Worm (Caenorhabditis elegans) whole organism, L2 larva: ENCODE measurements around the gene F11G11.13.

Experiments used
- C34F6.9 ChIP-seq: fragments of 150-350 bp; optimal IDR thresholded peaks from 2 replicates; lab custom pipeline; 2014; ENCODE audit warnings: missing biosample characterization, missing genetic modification characterization
- Y55F3AM.14 ChIP-seq: fragments of 200-800 bp; sonication (Bioruptor generic); optimal IDR thresholded peaks from 2 replicates; lab custom pipeline; 2018; ENCODE audit warnings: mild to moderate bottlenecking, missing genetic modification characterization, missing compliant biosample characterization
- ZK546.5 ChIP-seq: sonication (generic microtip); optimal IDR thresholded peaks from 2 replicates; lab custom pipeline; 2017; ENCODE audit warnings: missing biosample characterization, missing genetic modification characterization
- aly-2 ChIP-seq: fragments of 150-350 bp; optimal IDR thresholded peaks from 2 replicates; lab custom pipeline; 2014; ENCODE audit warnings: missing biosample characterization, missing genetic modification characterization
- ama-1 ChIP-seq: fragments of 150-350 bp; optimal IDR thresholded peaks from 2 replicates; lab custom pipeline; 2018; ENCODE audit warnings: inconsistent platforms
- blmp-1 ChIP-seq: sonication (generic microtip); optimal IDR thresholded peaks from 2 replicates; lab custom pipeline; 2017; ENCODE audit warnings: missing genetic modification characterization, mild to moderate bottlenecking, missing compliant biosample characterization, antibody characterized with exemption, moderate library complexity; ENCODE audit not compliant: insufficient read depth
- ceh-16 ChIP-seq: fragments of 150-350 bp; optimal IDR thresholded peaks from 2 replicates; lab custom pipeline; 2014; ENCODE audit warnings: missing biosample characterization, missing genetic modification characterization
- ceh-82 ChIP-seq: fragments of 150-350 bp; optimal IDR thresholded peaks from 2 replicates; lab custom pipeline; 2014; ENCODE audit warnings: missing biosample characterization, missing genetic modification characterization
- crh-2 ChIP-seq: sonication (generic microtip); optimal IDR thresholded peaks from 2 replicates; lab custom pipeline; 2017; ENCODE audit warnings: missing biosample characterization, missing genetic modification characterization
- egl-27 ChIP-seq: sonication (generic microtip); optimal IDR thresholded peaks from 3 replicates; lab custom pipeline; 2017; ENCODE audit warnings: missing biosample characterization, missing genetic modification reagents, missing genetic modification characterization
- fos-1 ChIP-seq: fragments of 150-350 bp; optimal IDR thresholded peaks from 2 replicates; lab custom pipeline; 2014; ENCODE audit warnings: missing biosample characterization, missing genetic modification characterization
- gmeb-1 ChIP-seq: fragments of 150-350 bp; optimal IDR thresholded peaks from 2 replicates; lab custom pipeline; 2014; ENCODE audit warnings: missing biosample characterization, missing genetic modification characterization
- lin-39 ChIP-seq: fragments of 150-350 bp; optimal IDR thresholded peaks from 2 replicates; lab custom pipeline; 2014; ENCODE audit warnings: missing biosample characterization, missing genetic modification reagents, missing genetic modification characterization
- lsy-2 ChIP-seq, 2 experiments: fragments of 150-350 bp in 1 of 2; sonication (generic microtip) in 1 of 2; optimal IDR thresholded peaks; 2 replicates each; lab custom pipeline; 2014 to 2017; ENCODE audit warnings: missing biosample characterization in 2 of 2, missing genetic modification characterization in 2 of 2
- mbf-1 ChIP-seq: sonication (generic microtip); optimal IDR thresholded peaks from 2 replicates; lab custom pipeline; 2017; ENCODE audit warnings: missing biosample characterization, missing genetic modification characterization
- mdl-1 ChIP-seq, 2 experiments: fragments of 150-350 bp in 1 of 2; sonication (generic microtip) in 1 of 2; optimal IDR thresholded peaks; 2 replicates each; lab custom pipeline; 2017; ENCODE audit warnings: missing biosample characterization in 2 of 2, missing genetic modification characterization in 2 of 2
- nhr-11 ChIP-seq: fragments of 150-350 bp; optimal IDR thresholded peaks from 2 replicates; lab custom pipeline; 2014; ENCODE audit warnings: missing biosample characterization, missing genetic modification characterization
- nhr-129 ChIP-seq: fragments of 150-350 bp; optimal IDR thresholded peaks from 2 replicates; lab custom pipeline; 2014; ENCODE audit warnings: missing biosample characterization, missing genetic modification characterization
- nhr-21 ChIP-seq: fragments of 150-350 bp; optimal IDR thresholded peaks from 2 replicates; lab custom pipeline; 2014; ENCODE audit warnings: missing biosample characterization, missing genetic modification characterization
- nhr-23 ChIP-seq: fragments of 150-350 bp; optimal IDR thresholded peaks from 2 replicates; lab custom pipeline; 2014; ENCODE audit warnings: missing biosample characterization, missing genetic modification reagents, missing genetic modification characterization
- nhr-237 ChIP-seq: fragments of 150-350 bp; optimal IDR thresholded peaks from 2 replicates; lab custom pipeline; 2014; ENCODE audit warnings: missing biosample characterization, missing genetic modification characterization
- nhr-25 ChIP-seq: fragments of 150-350 bp; sonication (generic microtip); optimal IDR thresholded peaks from 3 replicates; lab custom pipeline; 2014; ENCODE audit warnings: missing biosample characterization, missing genetic modification characterization
- nhr-6 ChIP-seq: fragments of 150-350 bp; optimal IDR thresholded peaks from 2 replicates; lab custom pipeline; 2014; ENCODE audit warnings: missing biosample characterization, missing genetic modification characterization
- nhr-77 ChIP-seq: fragments of 150-350 bp; optimal IDR thresholded peaks from 2 replicates; lab custom pipeline; 2014; ENCODE audit warnings: missing biosample characterization, missing genetic modification characterization
- sem-4 ChIP-seq: fragments of 150-350 bp; optimal IDR thresholded peaks from 2 replicates; lab custom pipeline; 2014; ENCODE audit warnings: missing biosample characterization, missing genetic modification reagents, missing genetic modification characterization
- skn-1 ChIP-seq: sonication (generic microtip); optimal IDR thresholded peaks from 2 replicates; lab custom pipeline; 2017; ENCODE audit warnings: missing biosample characterization, missing genetic modification characterization
- sma-9 ChIP-seq, 2 experiments: fragments of 150-350 bp in 1 of 2; sonication (generic microtip) in 1 of 2; optimal IDR thresholded peaks; 2 replicates each; lab custom pipeline; 2014 to 2016; ENCODE audit warnings: missing genetic modification characterization in 2 of 2, mild to moderate bottlenecking in 1 of 2, missing biosample characterization in 1 of 2, missing compliant biosample characterization in 1 of 2, missing genetic modification reagents in 1 of 2, moderate library complexity in 1 of 2
- snpc-4 ChIP-seq: fragments of 150-350 bp; optimal IDR thresholded peaks from 2 replicates; lab custom pipeline; 2014; ENCODE audit warnings: missing biosample characterization, missing genetic modification characterization
- unc-55 ChIP-seq: fragments of 150-350 bp; sonication (generic microtip); optimal IDR thresholded peaks from 3 replicates; lab custom pipeline; 2014; ENCODE audit warnings: missing biosample characterization, missing genetic modification reagents, missing genetic modification characterization
- unc-62 ChIP-seq: fragments of 150-350 bp; optimal IDR thresholded peaks from 2 replicates; lab custom pipeline; 2014; ENCODE audit warnings: missing biosample characterization, missing genetic modification reagents, missing genetic modification characterization
- ztf-11 ChIP-seq: sonication (generic microtip); optimal IDR thresholded peaks from 2 replicates; lab custom pipeline; 2017; ENCODE audit warnings: missing biosample characterization, missing genetic modification characterization
- ztf-4 ChIP-seq: fragments of 150-350 bp; optimal IDR thresholded peaks from 2 replicates; lab custom pipeline; 2014; ENCODE audit warnings: missing biosample characterization, missing genetic modification characterization

The F11G11.13 gene

DNA sequence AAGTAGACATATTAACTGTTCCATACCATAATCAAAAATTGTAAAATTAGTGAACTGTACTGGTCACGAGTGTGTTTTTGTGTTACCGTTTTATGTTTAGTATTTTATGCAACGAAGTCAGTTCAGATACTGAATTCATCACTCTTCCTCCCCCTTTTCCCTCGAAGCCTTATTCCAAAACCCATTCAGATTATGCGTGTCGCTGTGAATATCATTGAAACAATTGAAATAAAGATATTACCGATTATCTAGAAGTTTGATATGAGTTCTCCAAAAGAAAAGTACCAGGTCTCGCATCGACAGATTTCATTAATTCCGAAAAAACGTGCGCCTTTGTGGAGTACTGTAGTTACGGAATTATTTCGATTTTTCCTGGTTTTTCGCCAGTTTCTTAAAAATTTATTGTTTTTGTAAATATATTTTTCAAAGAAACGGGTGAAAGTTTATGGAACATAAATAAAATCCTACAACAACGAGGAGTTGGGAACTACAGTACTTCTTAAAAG is 17.0 kb downstream of the F11G11.13 start:
- TF ChIP-seq nhr-77 (tag; lab: Kevin White, UChicago): no peak
- TF ChIP-seq aly-2 (tag; lab: Kevin White, UChicago): no peak
- TF ChIP-seq ama-1 (lab: Kevin White, UChicago): peak; percentile 59
- TF ChIP-seq ztf-11: no peak
- peak; percentile 35 for TF ChIP-seq ztf-4 (tag; lab: Kevin White, UChicago)
- no peak for TF ChIP-seq sem-4 (tag; lab: Kevin White, UChicago)
- TF ChIP-seq lin-39 (tag; lab: Kevin White, UChicago): no peak

DNA sequence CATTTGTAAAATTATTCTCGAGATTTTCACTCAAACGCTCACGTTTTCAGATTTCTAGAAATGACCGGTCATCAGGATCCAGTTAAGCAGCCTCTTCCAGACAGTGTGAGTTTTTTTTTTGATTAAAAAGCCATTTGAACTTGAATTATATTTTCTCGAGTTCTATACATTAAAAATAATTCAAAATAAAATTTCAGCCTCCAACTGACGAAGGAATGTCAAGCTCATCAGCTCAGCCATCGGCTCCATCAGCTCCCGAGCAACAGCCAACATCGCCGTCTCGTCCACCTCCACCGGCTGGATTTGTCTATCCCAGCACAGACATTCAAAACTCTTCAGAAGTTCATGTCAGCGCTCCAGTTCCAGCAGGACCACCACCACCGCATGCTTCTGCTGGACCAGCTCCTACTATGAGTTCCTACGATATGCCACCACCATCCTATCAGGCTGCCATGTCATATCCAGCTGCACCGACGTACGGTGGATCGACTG is 18.1 kb downstream of the F11G11.13 start, which contains the start of gene F11G11.5:
F11G11.5 (plus strand) TSS at position 51 of the 492 bp plus-strand sequence.
- TF ChIP-seq fos-1 (tag; lab: Kevin White, UChicago) (no peak), ztf-11 (no peak), nhr-11 (tag; lab: Kevin White, UChicago) (no peak), lin-39 (tag; lab: Kevin White, UChicago) (no peak), ztf-4 (tag; lab: Kevin White, UChicago) (peak; percentile 33), nhr-23 (no peak), ama-1 (lab: Kevin White, UChicago) (peak; percentile 68), nhr-237 (no peak), sma-9 (GFP tag; optimal IDR thresholded peaks at IDR 0.05; lab: Kevin White, UChicago) (no peak), sma-9 (tag; optimal IDR thresholded peaks at IDR 0.05; lab: Kevin White, UChicago) (no peak), egl-27 (tag; lab: Kevin White, UChicago) (no peak), ZK546.5 (tag; lab: Kevin White, UChicago) (no peak), gmeb-1 (no peak)

DNA sequence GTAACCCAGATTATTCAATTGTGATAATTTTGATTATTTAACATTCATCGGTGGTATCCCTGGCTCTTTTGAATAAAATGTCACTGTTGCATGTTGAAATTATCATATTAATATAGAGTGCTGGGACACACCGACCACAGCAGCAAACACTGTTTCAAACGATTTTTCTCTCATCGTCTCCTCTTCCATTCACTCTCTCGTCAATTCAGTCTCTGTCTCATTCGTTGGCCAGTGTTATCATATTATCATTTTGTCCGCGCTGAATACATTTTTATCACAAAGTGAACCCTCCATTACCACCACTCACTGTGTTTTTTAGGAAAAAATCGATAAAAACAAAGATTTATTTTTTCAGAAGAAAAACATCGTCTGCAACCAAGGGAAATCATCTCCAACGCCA is 18.9 kb downstream of the F11G11.13 start:
- TF ChIP-seq fos-1 (tag; lab: Kevin White, UChicago): peak; percentile 94
- no peak for TF ChIP-seq ZK546.5 (tag; lab: Kevin White, UChicago)
- peak; percentile 18 for TF ChIP-seq sma-9 (GFP tag; optimal IDR thresholded peaks at IDR 0.05; lab: Kevin White, UChicago)
- no peak for TF ChIP-seq sma-9 (tag; optimal IDR thresholded peaks at IDR 0.05; lab: Kevin White, UChicago)
- no peak for TF ChIP-seq aly-2 (tag; lab: Kevin White, UChicago)
- peak; percentile 17 for TF ChIP-seq nhr-129 (tag; lab: Kevin White, UChicago)
- TF ChIP-seq crh-2: peak; percentile 32
- TF ChIP-seq, all 48 proteins: peak for 4

DNA sequence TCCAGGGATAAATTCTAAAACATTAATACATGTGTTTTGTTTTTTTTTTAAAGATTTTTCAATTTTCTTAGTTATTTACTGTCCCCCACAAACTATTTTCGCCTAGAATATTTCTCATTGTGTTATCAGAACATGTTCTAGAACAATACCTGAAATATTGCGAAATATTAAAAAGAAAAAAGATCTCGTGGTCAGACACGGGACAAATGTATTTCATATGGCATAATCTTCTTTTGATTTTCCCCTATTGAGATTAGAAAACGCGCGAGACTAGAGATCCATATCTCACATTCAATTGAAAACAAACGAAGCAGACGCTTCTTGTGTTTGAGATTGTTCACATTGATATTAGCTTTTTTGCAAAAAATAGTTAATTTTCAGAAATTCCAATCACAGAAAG is 19.9 kb downstream of the F11G11.13 start:
- TF ChIP-seq lin-39 (tag; lab: Kevin White, UChicago): no peak
- TF ChIP-seq nhr-25 (tag; lab: Kevin White, UChicago): peak; percentile 73
- peak; percentile 54 for TF ChIP-seq C34F6.9 (tag; lab: Kevin White, UChicago)
- TF ChIP-seq gmeb-1: peak; percentile 11
- TF ChIP-seq ceh-16 (tag; lab: Kevin White, UChicago): no peak
- peak; percentile 58 for TF ChIP-seq nhr-21
- TF ChIP-seq mbf-1 (tag; lab: Kevin White, UChicago): no peak
- peak; percentile 4 for TF ChIP-seq crh-2
- TF ChIP-seq unc-55 (GFP tag; lab: Kevin White, UChicago): peak; percentile 6
- no peak for TF ChIP-seq unc-62 (GFP tag; lab: Kevin White, UChicago)
- no peak for TF ChIP-seq sem-4 (tag; lab: Kevin White, UChicago)
- TF ChIP-seq Y55F3AM.14 (GFP tag; lab: Kevin White, UChicago): no peak
- TF ChIP-seq fos-1 (tag; lab: Kevin White, UChicago): no peak
- TF ChIP-seq mdl-1 (tag; optimal IDR thresholded peaks at IDR 0.05; lab: Kevin White, UChicago): no peak
- TF ChIP-seq sma-9 (GFP tag; optimal IDR thresholded peaks at IDR 0.05; lab: Kevin White, UChicago): peak; percentile 32
- TF ChIP-seq sma-9 (tag; optimal IDR thresholded peaks at IDR 0.05; lab: Kevin White, UChicago): no peak
- TF ChIP-seq skn-1 (tag; lab: Kevin White, UChicago): peak; percentile 1
- TF ChIP-seq aly-2 (tag; lab: Kevin White, UChicago): no peak
- no peak for TF ChIP-seq ceh-82 (tag; lab: Kevin White, UChicago)
- no peak for TF ChIP-seq ztf-11
- TF ChIP-seq nhr-129 (tag; lab: Kevin White, UChicago): peak; percentile 13
- TF ChIP-seq lsy-2 (tag; optimal IDR thresholded peaks at IDR 0.05; lab: Kevin White, UChicago): peak in 1 of 2 experiments; percentile 52

DNA sequence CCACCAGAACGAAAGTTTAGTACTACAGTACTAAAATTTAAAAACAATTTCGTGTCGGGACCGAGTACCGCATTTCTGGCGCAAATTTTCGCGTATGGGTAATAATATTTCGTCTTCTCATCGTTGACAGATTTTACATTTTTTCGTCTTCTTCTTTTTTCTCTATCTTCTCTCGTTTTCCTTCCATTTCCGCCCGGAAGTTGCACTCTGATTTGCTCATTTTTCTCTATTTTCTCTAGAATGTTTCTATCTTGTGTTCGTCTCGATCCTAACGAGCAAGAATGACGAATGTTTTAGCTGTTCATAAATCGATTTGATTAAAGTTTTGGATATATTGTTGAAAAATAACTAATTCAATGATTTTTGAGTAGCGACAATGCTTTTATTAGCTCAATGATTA is 20.5 kb downstream of the F11G11.13 start:
- TF ChIP-seq blmp-1 (no peak), ztf-11 (no peak), ceh-16 (tag; lab: Kevin White, UChicago) (no peak), C34F6.9 (tag; lab: Kevin White, UChicago) (peak; percentile 15), snpc-4 (tag; lab: Kevin White, UChicago) (no peak), nhr-21 (no peak), Y55F3AM.14 (GFP tag; lab: Kevin White, UChicago) (no peak), sma-9 (GFP tag; optimal IDR thresholded peaks at IDR 0.05; lab: Kevin White, UChicago) (peak; percentile 49), sma-9 (tag; optimal IDR thresholded peaks at IDR 0.05; lab: Kevin White, UChicago) (no peak), lin-39 (tag; lab: Kevin White, UChicago) (no peak), nhr-6 (tag; lab: Kevin White, UChicago) (no peak), lsy-2 (tag; optimal IDR thresholded peaks at IDR 0.05; lab: Kevin White, UChicago) (peak; percentile 2 to 24)
